Fruit fly (Drosophila melanogaster): Measurements from ENCODE around the gene Dpck.

DNA sequence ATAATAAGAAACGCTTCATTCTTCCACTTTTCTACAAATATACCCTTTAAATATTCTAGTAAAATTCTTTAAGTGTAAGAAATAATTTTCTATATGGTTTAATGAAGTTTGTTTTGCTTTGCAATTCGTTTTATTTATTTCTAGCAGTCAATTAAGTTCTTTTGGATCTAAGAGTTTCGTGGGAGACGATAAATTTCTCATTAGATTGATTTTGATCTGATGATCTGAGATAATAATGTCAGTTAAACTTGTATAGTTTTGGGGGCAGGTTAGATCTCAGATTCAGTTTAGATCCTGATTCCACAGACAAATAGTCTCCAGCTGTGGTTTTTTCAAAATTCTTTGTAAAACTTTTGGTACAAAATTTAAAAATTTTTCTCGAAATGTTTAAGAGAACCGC, 23.0 kb upstream of the Dpck start, which contains the start of gene dj:
- TF ChIP-seq psq (optimal IDR thresholded peaks at IDR 0.05), result no peak
- no peak for TF ChIP-seq h (optimal IDR thresholded peaks at IDR 0.05)
- TF ChIP-seq insv (optimal IDR thresholded peaks at IDR 0.05), result no peak
- TF ChIP-seq Sin3A (optimal IDR thresholded peaks at IDR 0.05), result no peak
- TF ChIP-seq Myc (optimal IDR thresholded peaks at IDR 0.05), result no peak

Data from Kc167 (cell line).